Worm (Caenorhabditis elegans) whole organism, L4 larva: ENCODE results near the gene gap-1.

Experiments
- D1046.2 ChIP-seq: fragments of 200-800 bp; sonication (Bioruptor generic); IDR thresholded peaks from 2 replicates; pipeline ENCODE4 v1.3.6; 2022; ENCODE audit warnings: missing genetic modification characterization, missing compliant biosample characterization
- F26F4.8 ChIP-seq: fragments of 200-800 bp; sonication (Bioruptor generic); conservative IDR thresholded peaks from 2 replicates; pipeline ENCODE4 v1.3.6; 2022; ENCODE audit warnings: missing genetic modification characterization, missing compliant biosample characterization
- R02D3.7 ChIP-seq: fragments of 150-350 bp; sonication (generic microtip); optimal IDR thresholded peaks from 3 replicates; lab custom pipeline; 2014; ENCODE audit warnings: missing biosample characterization, missing genetic modification characterization
- Y105C5A.15 ChIP-seq: fragments of 200-800 bp; sonication (Bioruptor generic); IDR thresholded peaks from 2 replicates; pipeline ENCODE4 v1.3.6; 2022; ENCODE audit warnings: missing genetic modification characterization, missing compliant biosample characterization
- Y48G9A.11 ChIP-seq: fragments of 200-800 bp; sonication (Bioruptor generic); IDR thresholded peaks from 2 replicates; pipeline ENCODE4 v1.3.6; 2022; ENCODE audit warnings: missing genetic modification reagents, missing genetic modification characterization, missing compliant biosample characterization
- aha-1 ChIP-seq: fragments of 150-350 bp; peaks from one replicate; lab custom pipeline; 2014; ENCODE audit warnings: missing biosample characterization, missing genetic modification characterization
- aly-2 ChIP-seq: sonication (generic microtip); optimal IDR thresholded peaks from 2 replicates; lab custom pipeline; 2018; ENCODE audit warnings: missing biosample characterization, missing genetic modification characterization
- ceh-28 ChIP-seq: fragments of 150-350 bp; optimal IDR thresholded peaks from 2 replicates; lab custom pipeline; 2014; ENCODE audit warnings: missing biosample characterization, missing genetic modification reagents, missing genetic modification characterization
- ceh-44 ChIP-seq: fragments of 200-800 bp; sonication (Bioruptor generic); IDR thresholded peaks from 2 replicates; pipeline ENCODE4 v1.3.6; 2022; ENCODE audit warnings: missing genetic modification reagents, missing genetic modification characterization, missing compliant biosample characterization
- ceh-62 ChIP-seq: sonication (generic microtip); optimal IDR thresholded peaks from 2 replicates; lab custom pipeline; 2017; ENCODE audit warnings: missing biosample characterization, missing genetic modification characterization
- ceh-82 ChIP-seq: sonication (generic microtip); optimal IDR thresholded peaks from 2 replicates; lab custom pipeline; 2017; ENCODE audit warnings: missing biosample characterization, missing genetic modification characterization
- ces-1 ChIP-seq: fragments of 150-350 bp; sonication (generic microtip); optimal IDR thresholded peaks from 4 replicates; lab custom pipeline; 2014; ENCODE audit warnings: missing biosample characterization, missing genetic modification reagents, missing genetic modification characterization
- cey-2 ChIP-seq: sonication (generic microtip); optimal IDR thresholded peaks from 3 replicates; lab custom pipeline; 2017; ENCODE audit warnings: missing genetic modification characterization, mild to moderate bottlenecking, missing compliant biosample characterization, antibody characterized with exemption, borderline replicate concordance; ENCODE audit not compliant: insufficient read depth
- daf-16 ChIP-seq, 3 experiments: sonication (generic microtip); optimal IDR thresholded peaks; 2 replicates each; lab custom pipeline; 2016 to 2017; ENCODE audit warnings: missing genetic modification characterization in 3 of 3, missing genetic modification reagents in 3 of 3, mild to moderate bottlenecking in 2 of 3, missing compliant biosample characterization in 2 of 3, missing biosample characterization in 1 of 3, moderate library complexity in 1 of 3
- daf-19 ChIP-seq: fragments of 200-800 bp; sonication (Bioruptor generic); conservative IDR thresholded peaks from 2 replicates; pipeline ENCODE4 v1.3.6; 2022; ENCODE audit warnings: missing genetic modification characterization, missing compliant biosample characterization
- daf-8 ChIP-seq: fragments of 200-800 bp; sonication (Bioruptor generic); IDR thresholded peaks from 2 replicates; pipeline ENCODE4 v1.3.6; 2022; ENCODE audit warnings: missing genetic modification characterization, missing compliant biosample characterization
- dmd-6 ChIP-seq: fragments of 200-800 bp; sonication (Bioruptor generic); IDR thresholded peaks from 2 replicates; pipeline ENCODE4 v1.3.6; 2022; ENCODE audit warnings: missing genetic modification reagents, missing genetic modification characterization, missing compliant biosample characterization
- dpl-1 ChIP-seq: fragments of 150-350 bp; optimal IDR thresholded peaks from 2 replicates; lab custom pipeline; 2014; ENCODE audit warnings: missing biosample characterization, missing genetic modification reagents, missing genetic modification characterization
- duxl-1 ChIP-seq: sonication (generic microtip); optimal IDR thresholded peaks from 2 replicates; lab custom pipeline; 2016; ENCODE audit warnings: mild to moderate bottlenecking, missing genetic modification characterization, moderate library complexity, missing compliant biosample characterization; ENCODE audit not compliant: poor library complexity
- egl-43 ChIP-seq: fragments of 200-800 bp; sonication (Bioruptor generic); IDR thresholded peaks from 2 replicates; pipeline ENCODE4 v1.3.6; 2022; ENCODE audit warnings: missing genetic modification reagents, missing genetic modification characterization, missing compliant biosample characterization
- fos-1 ChIP-seq: fragments of 150-350 bp; optimal IDR thresholded peaks from 2 replicates; lab custom pipeline; 2014; ENCODE audit warnings: missing biosample characterization, missing genetic modification characterization
- hlh-11 ChIP-seq: fragments of 200-800 bp; sonication (Bioruptor generic); optimal IDR thresholded peaks from 2 replicates; lab custom pipeline; 2018; ENCODE audit warnings: mild to moderate bottlenecking, missing genetic modification characterization, missing compliant biosample characterization
- hlh-30 ChIP-seq: sonication (generic microtip); optimal IDR thresholded peaks from 2 replicates; lab custom pipeline; 2017; ENCODE audit warnings: antibody characterized with exemption, mild to moderate bottlenecking, missing genetic modification characterization, missing compliant biosample characterization; ENCODE audit not compliant: insufficient read depth
- hmg-1.1 ChIP-seq: fragments of 200-800 bp; sonication (Bioruptor generic); IDR thresholded peaks from 2 replicates; pipeline ENCODE4 v1.3.6; 2022; ENCODE audit warnings: missing genetic modification reagents, missing genetic modification characterization, missing compliant biosample characterization
- lin-1 ChIP-seq: fragments of 200-800 bp; sonication (Bioruptor generic); IDR thresholded peaks from 2 replicates; pipeline ENCODE4 v1.3.6; 2022; ENCODE audit warnings: missing genetic modification reagents, missing genetic modification characterization, missing compliant biosample characterization
- lin-13 ChIP-seq: fragments of 150-350 bp; optimal IDR thresholded peaks from 2 replicates; lab custom pipeline; 2014; ENCODE audit warnings: missing biosample characterization, missing genetic modification reagents, missing genetic modification characterization
- lin-15B ChIP-seq: fragments of 150-350 bp; sonication (generic microtip); optimal IDR thresholded peaks from 3 replicates; lab custom pipeline; 2014; ENCODE audit warnings: missing biosample characterization, missing genetic modification characterization
- lin-29 ChIP-seq: fragments of 200-800 bp; sonication (Bioruptor generic); IDR thresholded peaks from 2 replicates; pipeline ENCODE4 v1.3.6; 2022; ENCODE audit warnings: missing genetic modification reagents, missing genetic modification characterization, missing compliant biosample characterization
- madf-5 ChIP-seq, 2 experiments: fragments of 200-800 bp; sonication (Bioruptor generic); IDR thresholded peaks; 2 replicates each; pipeline ENCODE4 v1.3.6; 2022; ENCODE audit warnings: missing compliant biosample characterization in 2 of 2, missing genetic modification characterization in 2 of 2
- nhr-102 ChIP-seq: sonication (generic microtip); optimal IDR thresholded peaks from 2 replicates; lab custom pipeline; 2016; ENCODE audit warnings: mild to moderate bottlenecking, missing genetic modification characterization, moderate library complexity, missing compliant biosample characterization
- nhr-28 ChIP-seq: fragments of 150-350 bp; optimal IDR thresholded peaks from 2 replicates; lab custom pipeline; 2014; ENCODE audit warnings: missing biosample characterization, missing genetic modification characterization
- nhr-41 ChIP-seq: fragments of 200-800 bp; sonication (Bioruptor generic); IDR thresholded peaks from 2 replicates; pipeline ENCODE4 v1.3.6; 2022; ENCODE audit warnings: missing genetic modification reagents, missing genetic modification characterization, missing compliant biosample characterization
- nhr-76 ChIP-seq: fragments of 150-350 bp; optimal IDR thresholded peaks from 2 replicates; lab custom pipeline; 2014; ENCODE audit warnings: missing biosample characterization, missing genetic modification characterization
- nhr-77 ChIP-seq: fragments of 150-350 bp; optimal IDR thresholded peaks from 2 replicates; lab custom pipeline; 2014; ENCODE audit warnings: missing biosample characterization, missing genetic modification characterization
- pqm-1 ChIP-seq: sonication (generic microtip); optimal IDR thresholded peaks from 2 replicates; lab custom pipeline; 2017; ENCODE audit warnings: missing biosample characterization, missing genetic modification characterization
- set-16 ChIP-seq: fragments of 200-800 bp; sonication (Bioruptor generic); IDR thresholded peaks from 2 replicates; pipeline ENCODE4 v1.3.6; 2022; ENCODE audit warnings: missing genetic modification reagents, missing genetic modification characterization, missing compliant biosample characterization
- skn-1 ChIP-seq: fragments of 150-350 bp; optimal IDR thresholded peaks from 2 replicates; lab custom pipeline; 2014; ENCODE audit warnings: missing biosample characterization, missing genetic modification characterization
- snpc-4 ChIP-seq: fragments of 150-350 bp; optimal IDR thresholded peaks from 2 replicates; lab custom pipeline; 2014; ENCODE audit warnings: missing biosample characterization, missing genetic modification characterization
- spr-3 ChIP-seq: fragments of 200-800 bp; sonication (Bioruptor generic); optimal IDR thresholded peaks from 2 replicates; lab custom pipeline; 2018; ENCODE audit warnings: mild to moderate bottlenecking, missing genetic modification characterization, missing compliant biosample characterization
- tra-1 ChIP-seq: fragments of 200-800 bp; sonication (Bioruptor generic); IDR thresholded peaks from 2 replicates; pipeline ENCODE4 v1.3.6; 2022; ENCODE audit warnings: missing genetic modification reagents, missing genetic modification characterization, missing compliant biosample characterization
- vab-7 ChIP-seq: fragments of 200-800 bp; sonication (Bioruptor generic); IDR thresholded peaks from 2 replicates; pipeline ENCODE4 v1.3.6; 2022; ENCODE audit warnings: missing genetic modification reagents, missing genetic modification characterization, missing compliant biosample characterization
- zag-1 ChIP-seq: fragments of 150-350 bp; optimal IDR thresholded peaks from 2 replicates; lab custom pipeline; 2014; ENCODE audit warnings: missing biosample characterization, missing genetic modification characterization
- zfp-3 ChIP-seq: fragments of 200-800 bp; sonication (Bioruptor generic); conservative IDR thresholded peaks from 2 replicates; pipeline ENCODE4 v1.3.6; 2022; ENCODE audit warnings: missing genetic modification reagents, missing genetic modification characterization, missing compliant biosample characterization
- ztf-11 ChIP-seq: fragments of 150-350 bp; optimal IDR thresholded peaks from 2 replicates; lab custom pipeline; 2014; ENCODE audit warnings: missing biosample characterization, missing genetic modification characterization
- ztf-7 ChIP-seq: fragments of 150-350 bp; optimal IDR thresholded peaks from 2 replicates; lab custom pipeline; 2014; ENCODE audit warnings: missing biosample characterization, missing genetic modification characterization

The gap-1 gene

DNA sequence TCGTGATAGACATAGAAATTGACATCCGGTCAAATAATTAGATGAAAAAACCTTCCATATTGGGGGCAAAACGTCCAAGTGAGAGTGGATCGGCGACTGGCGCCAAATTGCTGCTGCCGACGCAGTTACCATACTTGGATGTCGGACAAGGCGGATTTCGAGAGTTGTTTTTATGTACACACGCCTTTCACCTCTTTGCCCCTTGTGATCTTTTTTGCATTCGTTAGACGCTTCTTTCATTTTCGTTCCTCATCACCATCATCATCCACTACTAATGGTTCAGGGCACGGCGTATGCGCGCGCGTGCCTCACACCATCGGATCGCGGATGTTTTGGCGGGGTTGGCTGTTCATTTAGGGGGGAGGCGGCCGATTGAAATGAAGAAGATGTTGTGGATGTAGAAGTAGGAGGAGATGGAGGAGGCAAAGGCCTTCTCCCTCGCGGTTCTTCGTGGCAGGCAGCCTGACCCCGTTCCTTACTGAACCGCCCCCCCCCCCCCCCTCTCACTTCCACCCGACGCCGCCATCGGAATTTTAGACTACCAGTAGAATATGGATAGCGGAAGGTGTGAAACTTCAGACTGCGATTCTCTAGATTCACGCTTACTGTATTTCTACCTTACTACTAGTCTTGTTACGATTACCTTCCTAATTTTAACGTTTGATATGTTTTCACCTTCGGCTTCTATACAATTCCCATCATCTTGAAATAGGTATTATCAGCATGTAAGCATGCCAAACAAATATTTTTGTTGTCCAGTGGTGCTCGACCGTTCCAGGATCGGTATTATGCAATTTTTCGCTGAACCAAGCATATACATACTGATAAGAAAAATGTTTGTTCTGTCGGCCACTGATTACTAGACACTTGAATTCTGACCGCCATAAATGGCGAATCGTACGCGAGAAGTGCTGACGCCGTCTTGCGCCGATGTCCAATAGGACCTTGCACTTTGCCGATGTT, 21.4 kb downstream of the gap-1 start:
- no peak for TF ChIP-seq fos-1
- no peak for TF ChIP-seq hmg-1.1
- TF ChIP-seq ztf-7 (tag; lab: Kevin White, UChicago), result no peak
- no peak for TF ChIP-seq nhr-41 (GFP tag; lab: Robert Waterston, UW)
- no peak for TF ChIP-seq skn-1 (tag; lab: Kevin White, UChicago)
- TF ChIP-seq nhr-28 (tag; lab: Kevin White, UChicago), result peak; percentile 20
- no peak for TF ChIP-seq lin-1 (GFP tag; lab: Robert Waterston, UW)
- TF ChIP-seq ceh-62 (tag; lab: Kevin White, UChicago), result no peak
- TF ChIP-seq nhr-102 (tag; lab: Kevin White, UChicago), result no peak
- peak; percentile 16 for TF ChIP-seq hlh-30 (tag; lab: Kevin White, UChicago)
- no peak for TF ChIP-seq snpc-4
- TF ChIP-seq daf-8 (GFP tag; lab: Robert Waterston, UW), result no peak
- no peak for TF ChIP-seq hlh-11 (tag; lab: Kevin White, UChicago)
- no peak for TF ChIP-seq Y105C5A.15 (GFP tag; lab: Robert Waterston, UW)
- TF ChIP-seq nhr-77 (tag; lab: Kevin White, UChicago), result no peak
- no peak for TF ChIP-seq F26F4.8 (GFP tag; lab: Robert Waterston, UW)
- TF ChIP-seq D1046.2 (GFP tag; lab: Robert Waterston, UW), result no peak
- TF ChIP-seq lin-29 (GFP tag; lab: Robert Waterston, UW), result no peak
- no peak for TF ChIP-seq zag-1 (tag; lab: Kevin White, UChicago)
- no peak for TF ChIP-seq daf-16 (GFP tag; optimal IDR thresholded peaks at IDR 0.05; lab: Kevin White, UChicago)
- peak; percentile 93 for TF ChIP-seq daf-16 (tag; optimal IDR thresholded peaks at IDR 0.05; lab: Kevin White, UChicago)
- no peak for TF ChIP-seq spr-3
- peak; percentile 60 for TF ChIP-seq aha-1 (tag; lab: Kevin White, UChicago)
- TF ChIP-seq set-16 (GFP tag; lab: Robert Waterston, UW), result peak; percentile 93
- TF ChIP-seq lin-15B (tag; lab: Kevin White, UChicago), result no peak

DNA sequence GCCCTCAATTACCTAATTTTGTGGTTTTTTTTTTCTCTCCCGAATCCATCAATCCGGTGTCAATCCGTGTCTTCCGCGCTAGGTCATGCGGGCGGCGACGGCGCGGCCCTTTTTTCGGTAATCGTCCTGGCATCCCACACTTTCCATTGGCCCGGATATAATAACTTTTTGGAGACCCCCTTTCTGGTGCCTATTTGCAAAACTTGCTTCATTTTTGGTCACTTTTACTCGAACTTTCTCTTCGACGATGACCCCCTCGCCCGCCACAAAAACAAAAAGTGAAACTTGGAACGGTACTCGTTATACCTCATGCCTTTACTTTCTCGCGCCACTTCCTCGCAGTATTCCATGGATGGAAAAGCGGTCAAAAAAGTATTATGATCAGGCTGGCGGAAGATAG, 22.1 kb downstream of the gap-1 start:
- TF ChIP-seq aha-1 (tag; lab: Kevin White, UChicago), result peak; percentile 11
- TF ChIP-seq vab-7 (GFP tag; lab: Robert Waterston, UW), result no peak
- TF ChIP-seq, all 104 proteins: peak for 1

- TF ChIP-seq tra-1 (GFP tag; lab: Robert Waterston, UW) (peak; percentile 56; the same call in 1 of the 2 replicates), nhr-76 (tag; lab: Kevin White, UChicago) (no peak), set-16 (GFP tag; lab: Robert Waterston, UW) (peak; percentile 27; the same call in 1 of the 2 replicates), hlh-11 (tag; lab: Kevin White, UChicago) (peak; percentile 95), hlh-30 (tag; lab: Kevin White, UChicago) (peak; percentile 90), spr-3 (no peak), ces-1 (GFP tag; lab: Kevin White, UChicago) (no peak), egl-43 (GFP tag; lab: Robert Waterston, UW) (no peak), aly-2 (no peak), zfp-3 (GFP tag; lab: Robert Waterston, UW) (no peak), dpl-1 (GFP tag; lab: Kevin White, UChicago) (no peak), lin-1 (GFP tag; lab: Robert Waterston, UW) (0 out of 2 replicates have a peak, but pooled peaks have one; percentile 31), pqm-1 (tag; lab: Kevin White, UChicago) (no peak), ceh-82 (no peak), cey-2 (tag; lab: Kevin White, UChicago) (no peak), lin-13 (GFP tag; lab: Kevin White, UChicago) (no peak), duxl-1 (tag; lab: Kevin White, UChicago) (no peak), madf-5 (GFP tag; IDR thresholded peaks at IDR 0.05; lab: Robert Waterston, UW) (no peak), ceh-28 (tag; lab: Kevin White, UChicago) (no peak), ceh-44 (GFP tag; lab: Robert Waterston, UW) (no peak), dmd-6 (GFP tag; lab: Robert Waterston, UW) (peak; percentile 84), daf-16 (GFP tag; optimal IDR thresholded peaks at IDR 0.05; lab: Kevin White, UChicago) (no peak), daf-16 (tag; optimal IDR thresholded peaks at IDR 0.05; lab: Kevin White, UChicago) (peak; percentile 56), ztf-11 (tag; lab: Kevin White, UChicago) (no peak), daf-19 (no peak), Y48G9A.11 (GFP tag; lab: Robert Waterston, UW) (no peak), lin-29 (GFP tag; lab: Robert Waterston, UW) (no peak), fos-1 (no peak), R02D3.7 (no peak)
Measured at ce11 chrX:2215108-2215507, 22.8 kb downstream of the gap-1 start.
